Worm (Caenorhabditis elegans) whole organism, L1 larva: ENCODE data around the gene gpa-7.

Experiments
- C04F5.9 ChIP-seq: sonication (generic microtip); optimal IDR thresholded peaks from 2 replicates; lab custom pipeline; 2016; ENCODE audit warnings: missing genetic modification characterization, missing compliant biosample characterization
- C34B4.2 ChIP-seq: sonication (generic microtip); optimal IDR thresholded peaks from 2 replicates; lab custom pipeline; 2017; ENCODE audit warnings: mild to moderate bottlenecking, missing genetic modification characterization, missing compliant biosample characterization
- Y116A8C.19 ChIP-seq: sonication (generic microtip); optimal IDR thresholded peaks from 2 replicates; lab custom pipeline; 2016; ENCODE audit warnings: missing compliant biosample characterization, missing genetic modification characterization, borderline replicate concordance
- alr-1 ChIP-seq: fragments of 200-800 bp; sonication (Bioruptor generic); optimal IDR thresholded peaks from 2 replicates; lab custom pipeline; 2018; ENCODE audit warnings: borderline replicate concordance, mild to moderate bottlenecking, missing genetic modification characterization, missing compliant biosample characterization
- aly-2 ChIP-seq: fragments of 150-350 bp; optimal IDR thresholded peaks from 2 replicates; lab custom pipeline; 2014; ENCODE audit warnings: missing biosample characterization, missing genetic modification characterization
- ama-1 ChIP-seq: fragments of 150-350 bp; optimal IDR thresholded peaks from 2 replicates; lab custom pipeline; 2014
- blmp-1 ChIP-seq: fragments of 150-350 bp; optimal IDR thresholded peaks from 2 replicates; lab custom pipeline; 2014; ENCODE audit warnings: missing biosample characterization, missing genetic modification characterization
- ceh-82 ChIP-seq, 3 experiments: fragments of 150-350 bp in 1 of 3; sonication (generic microtip) in 2 of 3; optimal IDR thresholded peaks; 2 replicates each; lab custom pipeline; 2014 to 2017; ENCODE audit warnings: missing biosample characterization in 3 of 3, missing genetic modification characterization in 3 of 3
- ceh-88 ChIP-seq: fragments of 200-800 bp; sonication (Bioruptor generic); IDR thresholded peaks from 2 replicates; pipeline ENCODE4 v1.3.6; 2022; ENCODE audit warnings: missing genetic modification characterization, missing compliant biosample characterization
- ces-1 ChIP-seq: fragments of 150-350 bp; optimal IDR thresholded peaks from 2 replicates; lab custom pipeline; 2014; ENCODE audit warnings: missing biosample characterization, missing genetic modification reagents, missing genetic modification characterization
- dpl-1 ChIP-seq, 3 experiments: fragments of 150-350 bp in 2 of 3; sonication (generic microtip) in 1 of 3; optimal IDR thresholded peaks; 2 replicates each; lab custom pipeline; 2014 to 2017; ENCODE audit warnings: missing biosample characterization in 3 of 3, missing genetic modification characterization in 3 of 3, missing genetic modification reagents in 3 of 3
- dsc-1 ChIP-seq: sonication (generic microtip); optimal IDR thresholded peaks from 2 replicates; lab custom pipeline; 2016; ENCODE audit warnings: mild to moderate bottlenecking, missing genetic modification characterization, missing compliant biosample characterization
- efl-1 ChIP-seq, 4 experiments: fragments of 150-350 bp; optimal IDR thresholded peaks in 3 of 4; peaks in 1 of 4; 1 replicate in 1 of 4; 2 replicates in 3 of 4; lab custom pipeline; 2014; ENCODE audit warnings: missing biosample characterization in 2 of 4, missing genetic modification characterization in 2 of 4, missing genetic modification reagents in 2 of 4
- egl-13 ChIP-seq: sonication (generic microtip); optimal IDR thresholded peaks from 2 replicates; lab custom pipeline; 2016; ENCODE audit warnings: missing genotype, missing genetic modification reagents, missing genetic modification characterization, missing compliant biosample characterization
- egl-27 ChIP-seq, 2 experiments: fragments of 150-350 bp in 1 of 2; sonication (generic microtip); optimal IDR thresholded peaks; 3 replicates each; lab custom pipeline; 2017 to 2018; ENCODE audit warnings: missing biosample characterization in 2 of 2, missing genetic modification characterization in 2 of 2, missing genetic modification reagents in 2 of 2
- elt-2 ChIP-seq: sonication (generic microtip); optimal IDR thresholded peaks from 2 replicates; lab custom pipeline; 2016; ENCODE audit warnings: missing genetic modification characterization, mild to moderate bottlenecking, inconsistent platforms, missing compliant biosample characterization, missing genetic modification reagents
- fkh-10 ChIP-seq: sonication (generic microtip); optimal IDR thresholded peaks from 2 replicates; lab custom pipeline; 2017; ENCODE audit warnings: missing biosample characterization, missing genetic modification reagents, missing genetic modification characterization
- fos-1 ChIP-seq: fragments of 150-350 bp; optimal IDR thresholded peaks from 2 replicates; lab custom pipeline; 2014; ENCODE audit warnings: missing biosample characterization, missing genetic modification characterization
- hlh-4 ChIP-seq: sonication (generic microtip); optimal IDR thresholded peaks from 2 replicates; lab custom pipeline; 2016; ENCODE audit warnings: mild to moderate bottlenecking, missing genetic modification characterization, missing compliant biosample characterization
- hpl-2 ChIP-seq: fragments of 150-350 bp; optimal IDR thresholded peaks from 2 replicates; lab custom pipeline; 2014; ENCODE audit warnings: missing biosample characterization, missing genetic modification reagents, missing genetic modification characterization
- irx-1 ChIP-seq: sonication (generic microtip); optimal IDR thresholded peaks from 2 replicates; lab custom pipeline; 2016; ENCODE audit warnings: missing genetic modification characterization, missing compliant biosample characterization
- lin-15B ChIP-seq: fragments of 150-350 bp; sonication (generic microtip); optimal IDR thresholded peaks from 3 replicates; lab custom pipeline; 2014; ENCODE audit warnings: missing biosample characterization, missing genetic modification characterization
- lin-35 ChIP-seq, 2 experiments: fragments of 150-350 bp; optimal IDR thresholded peaks; 2 replicates each; lab custom pipeline; 2014; ENCODE audit warnings: missing biosample characterization in 2 of 2, missing genetic modification characterization in 2 of 2, missing genetic modification reagents in 2 of 2
- lsy-2 ChIP-seq, 2 experiments: fragments of 150-350 bp; optimal IDR thresholded peaks; 2 replicates each; lab custom pipeline; 2014; ENCODE audit warnings: missing biosample characterization in 2 of 2, missing genetic modification characterization in 2 of 2
- mdl-1 ChIP-seq, 2 experiments: fragments of 150-350 bp; optimal IDR thresholded peaks; 2 replicates each; lab custom pipeline; 2014 to 2017; ENCODE audit warnings: missing biosample characterization in 2 of 2, missing genetic modification characterization in 2 of 2, inconsistent platforms in 1 of 2
- mep-1 ChIP-seq: fragments of 150-350 bp; optimal IDR thresholded peaks from 2 replicates; lab custom pipeline; 2014; ENCODE audit warnings: missing biosample characterization, missing genetic modification characterization
- nhr-19 ChIP-seq: fragments of 200-800 bp; sonication (Bioruptor generic); conservative IDR thresholded peaks from 2 replicates; pipeline ENCODE4 v1.3.6; 2022; ENCODE audit warnings: missing genetic modification characterization, missing compliant biosample characterization
- nhr-20 ChIP-seq: sonication (generic microtip); optimal IDR thresholded peaks from 2 replicates; lab custom pipeline; 2016; ENCODE audit warnings: mild to moderate bottlenecking, missing genetic modification characterization, missing compliant biosample characterization
- nhr-237 ChIP-seq: fragments of 150-350 bp; optimal IDR thresholded peaks from 2 replicates; lab custom pipeline; 2014; ENCODE audit warnings: missing biosample characterization, missing genetic modification characterization
- nhr-47 ChIP-seq: sonication (generic microtip); optimal IDR thresholded peaks from 2 replicates; lab custom pipeline; 2016; ENCODE audit warnings: mild to moderate bottlenecking, missing genetic modification characterization, moderate library complexity, missing compliant biosample characterization
- nhr-84 ChIP-seq: sonication (generic microtip); optimal IDR thresholded peaks from 2 replicates; lab custom pipeline; 2017; ENCODE audit warnings: missing biosample characterization, missing genetic modification characterization
- nhr-90 ChIP-seq: sonication (generic microtip); optimal IDR thresholded peaks from 2 replicates; lab custom pipeline; 2016; ENCODE audit warnings: mild to moderate bottlenecking, missing genetic modification characterization, missing compliant biosample characterization; ENCODE audit not compliant: poor library complexity
- pag-3 ChIP-seq: sonication (generic microtip); optimal IDR thresholded peaks from 2 replicates; lab custom pipeline; 2017; ENCODE audit warnings: missing genetic modification characterization, mild to moderate bottlenecking, missing compliant biosample characterization, antibody characterized with exemption, borderline replicate concordance; ENCODE audit not compliant: insufficient read depth
- pax-3 ChIP-seq: fragments of 200-800 bp; sonication (Bioruptor generic); optimal IDR thresholded peaks from 2 replicates; lab custom pipeline; 2018; ENCODE audit warnings: mild to moderate bottlenecking, missing genetic modification characterization, moderate library complexity, missing compliant biosample characterization
- rnt-1 ChIP-seq: sonication (generic microtip); optimal IDR thresholded peaks from 2 replicates; lab custom pipeline; 2016; ENCODE audit warnings: mild to moderate bottlenecking, missing genetic modification characterization, moderate library complexity, missing compliant biosample characterization
- skn-1 ChIP-seq: fragments of 150-350 bp; optimal IDR thresholded peaks from 2 replicates; lab custom pipeline; 2014; ENCODE audit warnings: missing biosample characterization, missing genetic modification characterization
- snpc-4 ChIP-seq: fragments of 150-350 bp; optimal IDR thresholded peaks from 2 replicates; lab custom pipeline; 2014; ENCODE audit warnings: missing biosample characterization, missing genetic modification characterization
- snu-23 ChIP-seq: sonication (generic microtip); optimal IDR thresholded peaks from 2 replicates; lab custom pipeline; 2016; ENCODE audit warnings: missing genetic modification characterization, missing compliant biosample characterization
- sox-4 ChIP-seq: sonication (generic microtip); optimal IDR thresholded peaks from 2 replicates; lab custom pipeline; 2016; ENCODE audit warnings: missing genetic modification characterization, missing compliant biosample characterization
- tbx-2 ChIP-seq: sonication (generic microtip); optimal IDR thresholded peaks from 2 replicates; lab custom pipeline; 2016; ENCODE audit warnings: missing genetic modification characterization, missing compliant biosample characterization
- unc-30 ChIP-seq: sonication (generic microtip); optimal IDR thresholded peaks from 2 replicates; lab custom pipeline; 2017; ENCODE audit warnings: missing biosample characterization, missing genetic modification characterization
- unc-62 ChIP-seq: fragments of 150-350 bp; optimal IDR thresholded peaks from 2 replicates; lab custom pipeline; 2014; ENCODE audit warnings: missing biosample characterization, missing genetic modification reagents, missing genetic modification characterization
- vab-15 ChIP-seq: sonication (generic microtip); optimal IDR thresholded peaks from 2 replicates; lab custom pipeline; 2017; ENCODE audit warnings: missing genotype, mild to moderate bottlenecking, missing genetic modification characterization, missing compliant biosample characterization
- xbp-1 ChIP-seq: sonication (generic microtip); optimal IDR thresholded peaks from 2 replicates; lab custom pipeline; 2016; ENCODE audit warnings: missing genetic modification characterization, missing compliant biosample characterization
- zag-1 ChIP-seq: fragments of 150-350 bp; optimal IDR thresholded peaks from 2 replicates; lab custom pipeline; 2014; ENCODE audit warnings: missing biosample characterization, missing genetic modification characterization
- zip-4 ChIP-seq: fragments of 200-800 bp; sonication (Bioruptor generic); optimal IDR thresholded peaks from 2 replicates; lab custom pipeline; 2018; ENCODE audit warnings: mild to moderate bottlenecking, missing genetic modification characterization, moderate library complexity, missing compliant biosample characterization
- ztf-11 ChIP-seq, 2 experiments: sonication (generic microtip); optimal IDR thresholded peaks; 2 replicates each; lab custom pipeline; 2016 to 2017; ENCODE audit warnings: missing genetic modification characterization in 2 of 2, missing biosample characterization in 1 of 2, missing compliant biosample characterization in 1 of 2

gpa-7 gene

DNA sequence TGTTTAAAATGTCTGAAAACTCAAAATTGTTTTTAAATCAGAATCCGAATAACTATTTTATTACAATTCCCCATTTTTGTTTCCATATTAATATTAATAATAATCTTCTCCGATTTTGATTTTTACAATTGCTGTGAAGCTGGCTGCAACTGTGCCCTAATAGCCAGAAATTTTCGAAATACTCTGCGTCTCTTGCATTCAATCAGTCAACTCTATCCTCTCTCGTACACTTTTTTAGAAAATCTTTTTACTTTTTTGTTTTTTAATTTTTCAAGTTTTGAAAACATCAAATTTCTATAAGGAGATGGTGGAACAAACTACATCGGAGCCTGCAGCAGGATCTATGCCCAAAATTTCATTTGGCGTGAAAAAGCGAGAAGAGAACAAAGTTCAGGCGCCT is 46.0 kb upstream of the gpa-7 start, which contains the start of gene gkow-1:
TSS of gene gkow-1 (plus strand) at position 301 of the 400 bp plus-strand sequence.
- TF ChIP-seq dpl-1 (GFP tag; optimal IDR thresholded peaks at IDR 0.05; lab: Kevin White, UChicago) (peak in 1 of 3 experiments; percentile 26), blmp-1 (tag; lab: Kevin White, UChicago) (peak; percentile 37), C34B4.2 (no peak), efl-1 (optimal IDR thresholded peaks at IDR 0.05; lab: Kevin White, UChicago) (peak in 1 of 2 experiments; percentile 13), efl-1 (GFP tag; optimal IDR thresholded peaks at IDR 0.05 in 1 of 2; lab: Kevin White, UChicago) (peak in 1 of 2 experiments; percentile 15)

ce11 chrIV:10360336-10360735 is 43.5 kb upstream of the gpa-7 start, which contains the start of gene ugt-59:
Gene ugt-59 (plus strand): TSS chrIV:10360636.
- TF ChIP-seq mep-1 (tag; lab: Kevin White, UChicago) (no peak), sox-4 (no peak), snpc-4 (no peak)
- TF ChIP-seq, all 84 proteins: peak for 0

DNA sequence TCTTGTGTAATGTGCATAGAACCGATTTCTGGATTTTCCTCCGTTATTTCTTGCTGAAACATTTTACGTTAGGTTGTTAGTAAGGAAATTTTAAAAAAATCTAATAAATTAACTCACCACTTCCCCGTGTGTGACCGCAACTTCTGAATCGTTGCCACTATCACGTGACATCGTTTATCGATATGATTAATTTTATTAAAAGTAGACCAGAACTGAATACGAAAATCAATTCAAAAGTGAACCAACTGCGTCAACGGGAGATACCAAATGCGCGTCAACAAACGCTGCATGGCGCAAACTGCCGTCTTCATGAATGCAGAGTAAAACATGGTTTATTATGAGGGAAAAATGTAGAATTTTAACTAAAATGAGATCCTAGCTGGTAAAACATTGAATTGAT is 37.8 kb upstream of the gpa-7 start, which contains the start of gene sir-2.1:
TSS of gene sir-2.1 (minus strand) at position 212 of the 400 bp plus-strand sequence.
- TF ChIP-seq egl-13 (tag; lab: Kevin White, UChicago) (peak; percentile 4), C04F5.9 (no peak), hlh-4 (tag; lab: Kevin White, UChicago) (no peak), nhr-84 (no peak), mep-1 (tag; lab: Kevin White, UChicago) (peak; percentile 66), dpl-1 (GFP tag; optimal IDR thresholded peaks at IDR 0.05; lab: Kevin White, UChicago) (peak; percentile 36 to 66 (median 62)), tbx-2 (tag; lab: Kevin White, UChicago) (peak; percentile 68), efl-1 (optimal IDR thresholded peaks at IDR 0.05; lab: Kevin White, UChicago) (peak; percentile 59 to 63), efl-1 (GFP tag; optimal IDR thresholded peaks at IDR 0.05 in 1 of 2; lab: Kevin White, UChicago) (peak; percentile 59 to 96), Y116A8C.19 (tag; lab: Kevin White, UChicago) (no peak), pag-3 (tag; lab: Kevin White, UChicago) (no peak), skn-1 (peak; percentile 19), zip-4 (GFP tag; lab: Kevin White, UChicago) (no peak), irx-1 (tag; lab: Kevin White, UChicago) (no peak), snu-23 (GFP tag; lab: Kevin White, UChicago) (peak; percentile 67), nhr-19 (GFP tag; lab: Robert Waterston, UW) (peak; percentile 45), vab-15 (tag; lab: Kevin White, UChicago) (no peak), elt-2 (tag; lab: Kevin White, UChicago) (peak; percentile 44), lsy-2 (tag; optimal IDR thresholded peaks at IDR 0.05; lab: Kevin White, UChicago) (peak; percentile 66 to 69), egl-27 (tag; optimal IDR thresholded peaks at IDR 0.05; lab: Kevin White, UChicago) (no peak), rnt-1 (tag; lab: Kevin White, UChicago) (peak; percentile 48), snpc-4 (peak; percentile 24), ama-1 (lab: Kevin White, UChicago) (no peak), ceh-88 (GFP tag; lab: Robert Waterston, UW) (no peak), fos-1 (tag; lab: Kevin White, UChicago) (no peak), aly-2 (tag; lab: Kevin White, UChicago) (no peak), unc-30 (tag; lab: Kevin White, UChicago) (no peak), nhr-20 (tag; lab: Kevin White, UChicago) (peak; percentile 49), xbp-1 (tag; lab: Kevin White, UChicago) (peak; percentile 68), pax-3 (tag; lab: Kevin White, UChicago) (peak; percentile 23), ceh-82 (tag; optimal IDR thresholded peaks at IDR 0.05; lab: Kevin White, UChicago) (peak; percentile 9 to 38 (median 19)), fkh-10 (GFP tag; lab: Kevin White, UChicago) (no peak), ces-1 (GFP tag; lab: Kevin White, UChicago) (no peak), mdl-1 (tag; optimal IDR thresholded peaks at IDR 0.05; lab: Kevin White, UChicago) (no peak), nhr-90 (tag; lab: Kevin White, UChicago) (peak; percentile 60), lin-15B (tag; lab: Kevin White, UChicago) (no peak), unc-62 (GFP tag; lab: Kevin White, UChicago) (no peak), dsc-1 (tag; lab: Kevin White, UChicago) (peak; percentile 58), zag-1 (tag; lab: Kevin White, UChicago) (no peak), hpl-2 (no peak), lin-35 (GFP tag; optimal IDR thresholded peaks at IDR 0.05; lab: Kevin White, UChicago) (peak; percentile 57 to 76), alr-1 (tag; lab: Kevin White, UChicago) (no peak), nhr-237 (tag; lab: Kevin White, UChicago) (no peak), nhr-47 (tag; lab: Kevin White, UChicago) (peak; percentile 74), ztf-11 (tag; optimal IDR thresholded peaks at IDR 0.05; lab: Kevin White, UChicago) (no peak)
